Fruit fly (Drosophila melanogaster): ENCODE results near the gene Nubp2.
A peak's percentile ranks its signal among the peaks of the same experiment; 100 is the strongest.

Gene Nubp2

DNA sequence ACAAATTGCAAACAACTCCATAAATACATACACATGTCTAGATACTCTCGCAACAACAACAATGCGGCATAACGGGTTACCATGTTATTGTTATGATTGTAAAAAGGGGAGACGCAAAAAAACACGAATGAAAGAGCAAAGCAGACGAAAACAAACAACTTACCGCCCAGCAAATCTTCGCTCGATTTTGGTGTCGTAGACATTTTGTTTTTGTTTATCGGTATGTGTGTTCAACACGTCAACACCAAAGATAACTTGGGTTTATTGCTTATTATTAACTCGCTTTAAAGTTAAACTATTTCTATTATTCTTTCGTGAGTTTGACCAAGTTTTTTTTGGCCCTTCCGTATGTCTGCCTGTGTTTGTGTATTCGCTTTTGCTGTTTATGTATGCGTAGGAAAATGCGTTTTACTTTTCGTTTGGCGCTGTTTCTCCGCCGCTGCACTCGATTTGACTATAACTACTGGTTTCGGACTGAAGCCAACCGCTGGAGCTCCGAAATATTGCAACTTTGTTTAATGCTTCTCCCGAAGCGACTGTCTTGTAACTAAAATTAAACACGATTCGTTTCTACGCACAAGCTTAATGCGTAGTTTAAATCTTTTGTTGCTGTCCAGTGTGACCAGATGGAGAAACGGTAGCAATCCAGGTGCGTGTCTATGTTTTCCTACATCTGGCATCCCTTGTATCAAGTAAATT, 7.4 kb upstream of the Nubp2 start, which contains the start of gene BNIP3 (continued):
- TF ChIP-seq unc-4 (GFP tag; IDR thresholded peaks at IDR 0.05; ENCODE audit: partially characterized antibody): no peak
- no peak for TF ChIP-seq CG11093 (GFP tag; IDR thresholded peaks at IDR 0.05)
- peak in 1 of 2 experiments; percentile 68 for TF ChIP-seq eve (GFP tag; optimal IDR thresholded peaks at IDR 0.05)
- no peak for TF ChIP-seq Dbx (GFP tag; IDR thresholded peaks at IDR 0.05)
- no peak for TF ChIP-seq h (optimal IDR thresholded peaks at IDR 0.05)
- TF ChIP-seq chinmo (GFP tag; IDR thresholded peaks at IDR 0.05; ENCODE audit: partially characterized antibody): peak; percentile 85; the same call in 2 of the 4 replicates
- TF ChIP-seq Med (GFP tag): peak; percentile 51
- TF ChIP-seq CG17361 (GFP tag; IDR thresholded peaks at IDR 0.05): no peak
- TF ChIP-seq CG17186 (GFP tag; optimal IDR thresholded peaks at IDR 0.05): no peak
- TF ChIP-seq trh (GFP tag; optimal IDR thresholded peaks at IDR 0.05): no peak
- TF ChIP-seq Hsf (GFP tag; optimal IDR thresholded peaks at IDR 0.05): no peak
- TF ChIP-seq pb (GFP tag; optimal IDR thresholded peaks at IDR 0.05): no peak
- TF ChIP-seq cato (GFP tag; optimal IDR thresholded peaks at IDR 0.05; ENCODE audit: borderline replicate concordance): no peak
- no peak for TF ChIP-seq CG10431 (GFP tag; optimal IDR thresholded peaks at IDR 0.05)
- TF ChIP-seq Elba2 (GFP tag; optimal IDR thresholded peaks at IDR 0.05): no peak
- TF ChIP-seq CG17802 (tag; optimal IDR thresholded peaks at IDR 0.05): no peak
- TF ChIP-seq CG11398 (GFP tag; optimal IDR thresholded peaks at IDR 0.05): no peak
- TF ChIP-seq oc (tag; optimal IDR thresholded peaks at IDR 0.05): peak; percentile 26
- no peak for TF ChIP-seq gsb (GFP tag; IDR thresholded peaks at IDR 0.05)
- TF ChIP-seq BEAF-32 (GFP tag; optimal IDR thresholded peaks at IDR 0.05): peak; percentile 40
- TF ChIP-seq bsh (GFP tag; optimal IDR thresholded peaks at IDR 0.05): no peak
- no peak for TF ChIP-seq ac (GFP tag; optimal IDR thresholded peaks at IDR 0.05)
- no peak for TF ChIP-seq ttk (GFP tag; IDR thresholded peaks at IDR 0.05)
- TF ChIP-seq CG3995 (GFP tag; optimal IDR thresholded peaks at IDR 0.05): no peak
- no peak for TF ChIP-seq dmrt11E (tag; optimal IDR thresholded peaks at IDR 0.05)
- TF ChIP-seq gce (GFP tag; IDR thresholded peaks at IDR 0.05): no peak
- TF ChIP-seq CG6765 (GFP tag; optimal IDR thresholded peaks at IDR 0.05): no peak
- TF ChIP-seq CG10209 (GFP tag; optimal IDR thresholded peaks at IDR 0.05): no peak
- no peak for TF ChIP-seq tx (GFP tag; optimal IDR thresholded peaks at IDR 0.05)
- TF ChIP-seq CG31441 (GFP tag; IDR thresholded peaks at IDR 0.05): no peak
- TF ChIP-seq dati (GFP tag; IDR thresholded peaks at IDR 0.05): no peak
- TF ChIP-seq Gug (GFP tag; IDR thresholded peaks at IDR 0.05): no peak
- TF ChIP-seq Dip3 (GFP tag; optimal IDR thresholded peaks at IDR 0.05): no peak
- TF ChIP-seq CG32532 (GFP tag; IDR thresholded peaks at IDR 0.05): no peak
- TF ChIP-seq Hand (GFP tag; optimal IDR thresholded peaks at IDR 0.05): no peak
- no peak for TF ChIP-seq br (optimal IDR thresholded peaks at IDR 0.05)
- TF ChIP-seq Drgx (GFP tag; IDR thresholded peaks at IDR 0.05): 0 out of 2 replicates have a peak, but pooled peaks have one; percentile 2
- no peak for TF ChIP-seq CG15479 (GFP tag; optimal IDR thresholded peaks at IDR 0.05)
- TF ChIP-seq kah (GFP tag; optimal IDR thresholded peaks at IDR 0.05): no peak
- TF ChIP-seq Kr (GFP tag; optimal IDR thresholded peaks at IDR 0.05): no peak
- TF ChIP-seq lab (GFP tag; optimal IDR thresholded peaks at IDR 0.05): no peak
- no peak for TF ChIP-seq CG10274 (GFP tag; optimal IDR thresholded peaks at IDR 0.05)
- TF ChIP-seq pho (GFP tag; optimal IDR thresholded peaks at IDR 0.05): no peak
- no peak for TF ChIP-seq CG6791 (GFP tag; IDR thresholded peaks at IDR 0.05; ENCODE audit: partially characterized antibody)
- no peak for TF ChIP-seq CTCF (GFP tag; optimal IDR thresholded peaks at IDR 0.05)
- no peak for TF ChIP-seq NK7.1 (GFP tag; optimal IDR thresholded peaks at IDR 0.05)
- TF ChIP-seq Xbp1 (GFP tag; optimal IDR thresholded peaks at IDR 0.05): peak; percentile 6
- no peak; the same call in 1 of the 2 replicates for TF ChIP-seq seq (GFP tag; IDR thresholded peaks at IDR 0.05)
- TF ChIP-seq chn (GFP tag; optimal IDR thresholded peaks at IDR 0.05): no peak
- peak; percentile 23; the same call in 1 of the 3 replicates for TF ChIP-seq CG34422 (GFP tag; IDR thresholded peaks at IDR 0.05)
- no peak for TF ChIP-seq fu2 (GFP tag; optimal IDR thresholded peaks at IDR 0.05)
- TF ChIP-seq CG42726 (GFP tag; IDR thresholded peaks at IDR 0.05; ENCODE audit: partially characterized antibody): no peak

Data from whole organism, embryonic.